Worm (Caenorhabditis elegans) whole organism, L3 larva: ENCODE measurements around the gene F35B3.3.

Experiments
- ceh-82 ChIP-seq: fragments of 150-350 bp; optimal IDR thresholded peaks from 2 replicates; lab custom pipeline; 2014; ENCODE audit warnings: missing biosample characterization, missing genetic modification characterization
- egl-5 ChIP-seq: fragments of 150-350 bp; optimal IDR thresholded peaks from 2 replicates; lab custom pipeline; 2017; ENCODE audit warnings: missing biosample characterization, missing genetic modification reagents, missing genetic modification characterization, inconsistent platforms
- fkh-10 ChIP-seq: sonication (generic microtip); optimal IDR thresholded peaks from 2 replicates; lab custom pipeline; 2017; ENCODE audit warnings: missing biosample characterization, missing genetic modification reagents, missing genetic modification characterization
- mml-1 ChIP-seq: fragments of 150-350 bp; sonication (generic microtip); optimal IDR thresholded peaks from 3 replicates; lab custom pipeline; 2014; ENCODE audit warnings: missing biosample characterization, missing genetic modification characterization
- nhr-11 ChIP-seq: fragments of 150-350 bp; optimal IDR thresholded peaks from 2 replicates; lab custom pipeline; 2014; ENCODE audit warnings: missing biosample characterization, missing genetic modification characterization
- nhr-12 ChIP-seq: fragments of 150-350 bp; optimal IDR thresholded peaks from 2 replicates; lab custom pipeline; 2014; ENCODE audit warnings: missing biosample characterization, missing genetic modification characterization
- nhr-237 ChIP-seq: fragments of 150-350 bp; optimal IDR thresholded peaks from 2 replicates; lab custom pipeline; 2014; ENCODE audit warnings: missing biosample characterization, missing genetic modification characterization
- pha-4 ChIP-seq: fragments of 150-350 bp; optimal IDR thresholded peaks from 2 replicates; lab custom pipeline; 2014; ENCODE audit warnings: missing biosample characterization, missing genetic modification reagents, missing genetic modification characterization
- sea-2 ChIP-seq: fragments of 150-350 bp; sonication (generic microtip); optimal IDR thresholded peaks from 4 replicates; lab custom pipeline; 2014; ENCODE audit warnings: missing biosample characterization, missing genetic modification reagents, missing genetic modification characterization
- snpc-4 ChIP-seq: fragments of 150-350 bp; optimal IDR thresholded peaks from 2 replicates; lab custom pipeline; 2014; ENCODE audit warnings: missing biosample characterization, missing genetic modification characterization
- tbx-2 ChIP-seq: sonication (generic microtip); optimal IDR thresholded peaks from 2 replicates; lab custom pipeline; 2016; ENCODE audit warnings: mild to moderate bottlenecking, missing genetic modification characterization, missing compliant biosample characterization
- unc-62 ChIP-seq: fragments of 150-350 bp; sonication (generic microtip); optimal IDR thresholded peaks from 4 replicates; lab custom pipeline; 2014; ENCODE audit warnings: missing biosample characterization, missing genetic modification reagents, missing genetic modification characterization
- zag-1 ChIP-seq: fragments of 150-350 bp; optimal IDR thresholded peaks from 2 replicates; lab custom pipeline; 2014; ENCODE audit warnings: missing biosample characterization, missing genetic modification characterization

DNA sequence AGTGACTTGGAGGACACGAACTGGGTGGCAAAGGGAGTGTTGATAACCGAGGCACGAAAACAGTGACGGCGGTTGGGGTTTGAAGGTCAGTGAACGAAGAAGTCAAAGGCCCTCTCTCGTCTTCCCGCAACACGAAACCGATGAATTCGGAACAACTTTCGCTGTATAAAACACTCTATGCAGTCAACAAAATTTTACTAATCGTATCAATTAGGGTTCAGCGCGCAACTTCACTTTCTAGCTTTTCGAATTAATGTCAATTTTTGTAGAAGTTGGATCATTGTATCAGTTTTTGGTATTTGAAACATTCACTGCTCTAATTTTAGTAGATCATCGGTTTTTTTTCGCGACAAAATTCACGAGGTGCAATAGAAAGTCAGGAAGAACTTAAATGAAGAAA lies 25.4 kb downstream of the F35B3.3 start:
- TF ChIP-seq mml-1 (tag; lab: Kevin White, UChicago), result no peak
- TF ChIP-seq nhr-237 (tag; lab: Kevin White, UChicago), result no peak
- no peak for TF ChIP-seq egl-5
- no peak for TF ChIP-seq nhr-11
- no peak for TF ChIP-seq zag-1
- TF ChIP-seq sea-2 (GFP tag; lab: Kevin White, UChicago), result no peak
- TF ChIP-seq ceh-82 (tag; lab: Kevin White, UChicago), result no peak
- no peak for TF ChIP-seq unc-62
- TF ChIP-seq pha-4 (tag; lab: Kevin White, UChicago), result no peak
- no peak for TF ChIP-seq nhr-12 (tag; lab: Kevin White, UChicago)
- no peak for TF ChIP-seq tbx-2 (tag; lab: Kevin White, UChicago)
- TF ChIP-seq fkh-10 (GFP tag; lab: Kevin White, UChicago), result no peak
- no peak for TF ChIP-seq snpc-4 (tag; lab: Kevin White, UChicago)
